Worm (Caenorhabditis elegans): ENCODE data around the gene rpl-35.

The rpl-35 gene

ce11 chrIII:7878852-7879329 is 24.0 kb downstream of the rpl-35 start, which contains the start of gene sup-18:
Gene sup-18, minus strand, starts transcription at chrIII:7878902.
- TF ChIP-seq elt-1 (tag; optimal IDR thresholded peaks at IDR 0.05) (no peak), elt-3 (tag; optimal IDR thresholded peaks at IDR 0.05) (no peak), egl-27 (tag; optimal IDR thresholded peaks at IDR 0.05) (no peak), snpc-4 (tag; optimal IDR thresholded peaks at IDR 0.05) (no peak), nhr-237 (tag; optimal IDR thresholded peaks at IDR 0.05) (no peak), lsy-12 (tag; optimal IDR thresholded peaks at IDR 0.05) (no peak), zag-1 (tag; optimal IDR thresholded peaks at IDR 0.05) (no peak), ceh-82 (tag; optimal IDR thresholded peaks at IDR 0.05) (no peak), elt-2 (tag; optimal IDR thresholded peaks at IDR 0.05) (no peak), fkh-2 (tag; optimal IDR thresholded peaks at IDR 0.05) (no peak), ZK546.5 (tag; optimal IDR thresholded peaks at IDR 0.05) (no peak)

ce11 chrIII:7880132-7880715 is 25.3 kb downstream of the rpl-35 start:
- TF ChIP-seq nhr-76 (tag; optimal IDR thresholded peaks at IDR 0.05) (no peak), ama-1 (optimal IDR thresholded peaks at IDR 0.05) (no peak), elt-1 (tag; optimal IDR thresholded peaks at IDR 0.05) (no peak), lin-39 (tag; optimal IDR thresholded peaks at IDR 0.05) (no peak), ztf-4 (tag; optimal IDR thresholded peaks at IDR 0.05) (no peak), snpc-4 (tag; optimal IDR thresholded peaks at IDR 0.05) (no peak), ztf-11 (tag; optimal IDR thresholded peaks at IDR 0.05) (no peak), R02D3.7 (tag; optimal IDR thresholded peaks at IDR 0.05) (no peak), sea-2 (GFP tag; optimal IDR thresholded peaks at IDR 0.05) (no peak), pqm-1 (tag; optimal IDR thresholded peaks at IDR 0.05) (no peak), ZK546.5 (tag; optimal IDR thresholded peaks at IDR 0.05) (no peak), egl-5 (tag; optimal IDR thresholded peaks at IDR 0.05) (no peak), mml-1 (tag; optimal IDR thresholded peaks at IDR 0.05) (no peak), skn-1 (tag; optimal IDR thresholded peaks at IDR 0.05) (no peak), ceh-82 (tag; optimal IDR thresholded peaks at IDR 0.05) (no peak)

DNA sequence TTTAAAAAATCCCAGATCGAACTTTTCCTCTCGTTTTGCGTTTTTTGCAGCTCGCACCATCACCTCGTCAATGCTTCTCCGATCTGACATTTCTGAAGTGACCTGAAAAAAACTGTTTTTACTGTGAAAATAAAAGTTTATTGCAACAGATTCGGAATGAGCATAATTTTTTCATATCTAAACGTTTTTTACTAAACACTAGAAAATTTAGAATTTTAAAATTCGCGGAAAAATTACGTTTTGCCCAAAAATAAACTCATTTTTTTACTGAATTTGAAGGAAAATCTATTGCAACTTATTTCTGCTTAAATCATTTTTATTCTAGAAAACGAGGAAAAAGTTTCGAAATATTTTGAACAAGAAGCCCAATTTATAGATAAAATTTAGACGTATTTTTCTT is 28.0 kb downstream of the rpl-35 start, which contains the start of gene ZK688.9:
TSS of gene ZK688.9 (minus strand) at position 101 of the 400 bp plus-strand sequence.
- TF ChIP-seq jun-1 (tag; optimal IDR thresholded peaks at IDR 0.05) (no peak), unc-39 (tag; optimal IDR thresholded peaks at IDR 0.05) (no peak), skn-1 (tag; optimal IDR thresholded peaks at IDR 0.05) (no peak), zag-1 (tag; optimal IDR thresholded peaks at IDR 0.05) (no peak), snpc-4 (tag; optimal IDR thresholded peaks at IDR 0.05) (no peak), nhr-77 (tag; optimal IDR thresholded peaks at IDR 0.05) (no peak), nhr-25 (tag; optimal IDR thresholded peaks at IDR 0.05) (no peak), lsy-12 (tag; optimal IDR thresholded peaks at IDR 0.05) (no peak), tbx-2 (tag; optimal IDR thresholded peaks at IDR 0.05) (no peak), nhr-11 (tag; optimal IDR thresholded peaks at IDR 0.05) (no peak)

DNA sequence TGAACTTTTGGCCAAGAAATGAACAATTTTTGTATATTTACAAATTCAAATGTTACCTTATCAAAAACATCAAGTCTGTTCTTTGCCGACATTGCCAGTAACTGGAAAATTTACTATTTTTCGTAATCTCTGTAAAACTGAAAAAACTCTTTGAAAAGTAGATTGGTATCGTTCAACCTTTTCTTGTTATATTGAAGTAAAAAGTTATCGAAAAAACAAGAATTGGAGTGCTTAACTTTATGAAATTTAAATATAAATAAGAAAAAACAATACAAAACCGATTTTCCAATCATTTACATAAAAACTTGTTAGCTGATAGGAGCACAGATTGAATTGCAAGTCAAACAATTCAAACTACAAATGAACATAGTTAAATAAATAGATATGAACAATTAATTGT is 29.9 kb downstream of the rpl-35 start, which contains the start of gene ZK688.11:
TSS of gene ZK688.11 (minus strand) at position 101 of the 400 bp plus-strand sequence.
- TF ChIP-seq daf-12 (tag; optimal IDR thresholded peaks at IDR 0.05) (no peak), ceh-28 (tag; optimal IDR thresholded peaks at IDR 0.05) (peak; percentile 3), eor-1 (tag; optimal IDR thresholded peaks at IDR 0.05) (no peak), fos-1 (tag; optimal IDR thresholded peaks at IDR 0.05) (no peak)

DNA sequence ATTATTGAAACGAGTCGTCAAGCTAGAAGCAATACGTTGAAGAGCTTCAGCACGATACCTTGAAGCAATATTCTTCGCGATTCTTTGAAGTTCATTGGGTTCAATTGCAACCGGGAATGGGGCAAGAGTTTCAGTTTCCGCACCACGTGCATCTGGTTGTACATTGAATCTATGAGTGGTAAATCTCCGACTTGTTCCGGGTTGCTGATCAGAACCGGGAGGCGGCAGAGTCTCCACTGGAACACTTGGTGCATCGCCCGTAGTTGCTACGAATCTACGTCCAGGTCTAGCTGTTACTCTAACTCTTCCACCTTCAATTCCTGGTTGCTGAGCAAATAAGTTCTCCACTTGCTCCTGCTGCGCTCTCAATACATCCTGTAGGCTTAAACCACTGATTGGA is 34.1 kb downstream of the rpl-35 start:
- TF ChIP-seq lin-39 (tag; optimal IDR thresholded peaks at IDR 0.05) (no peak), skn-1 (tag; optimal IDR thresholded peaks at IDR 0.05) (no peak), eor-1 (tag; optimal IDR thresholded peaks at IDR 0.05) (no peak), aly-2 (tag; optimal IDR thresholded peaks at IDR 0.05) (no peak), elt-1 (tag; optimal IDR thresholded peaks at IDR 0.05) (no peak), nhr-76 (tag; optimal IDR thresholded peaks at IDR 0.05) (no peak), nhr-67 (tag; optimal IDR thresholded peaks at IDR 0.05) (no peak), unc-62 (GFP tag; optimal IDR thresholded peaks at IDR 0.05) (no peak), nhr-77 (tag; optimal IDR thresholded peaks at IDR 0.05) (no peak), hmg-11 (tag; optimal IDR thresholded peaks at IDR 0.05) (no peak), pqm-1 (tag; optimal IDR thresholded peaks at IDR 0.05) (no peak), ceh-16 (tag; optimal IDR thresholded peaks at IDR 0.05) (no peak), elt-2 (tag; optimal IDR thresholded peaks at IDR 0.05) (no peak), sea-2 (GFP tag; optimal IDR thresholded peaks at IDR 0.05) (no peak), mml-1 (tag; optimal IDR thresholded peaks at IDR 0.05) (no peak)
